Worm (Caenorhabditis elegans) whole organism, L1 larva: ENCODE measurements around the gene F07B10.7.

ENCODE experiments used
- C34B4.2 ChIP-seq: sonication (generic microtip); optimal IDR thresholded peaks from 2 replicates; lab custom pipeline; 2017; ENCODE audit warnings: mild to moderate bottlenecking, missing genetic modification characterization, missing compliant biosample characterization
- F16B12.6 ChIP-seq: fragments of 150-350 bp; optimal IDR thresholded peaks from 2 replicates; lab custom pipeline; 2014; ENCODE audit warnings: missing biosample characterization, missing genetic modification characterization
- ama-1 ChIP-seq: fragments of 150-350 bp; optimal IDR thresholded peaks from 2 replicates; lab custom pipeline; 2014
- ceh-63 ChIP-seq: fragments of 200-800 bp; sonication (Bioruptor generic); optimal IDR thresholded peaks from 2 replicates; lab custom pipeline; 2018; ENCODE audit warnings: mild to moderate bottlenecking, missing genetic modification characterization, missing compliant biosample characterization
- ceh-8 ChIP-seq: fragments of 200-800 bp; sonication (Bioruptor generic); optimal IDR thresholded peaks from 2 replicates; lab custom pipeline; 2018; ENCODE audit warnings: mild to moderate bottlenecking, missing genetic modification characterization, moderate library complexity, missing compliant biosample characterization
- ceh-82 ChIP-seq, 3 experiments: fragments of 150-350 bp in 1 of 3; sonication (generic microtip) in 2 of 3; optimal IDR thresholded peaks; 2 replicates each; lab custom pipeline; 2014 to 2017; ENCODE audit warnings: missing biosample characterization in 3 of 3, missing genetic modification characterization in 3 of 3
- ceh-88 ChIP-seq: fragments of 200-800 bp; sonication (Bioruptor generic); IDR thresholded peaks from 2 replicates; pipeline ENCODE4 v1.3.6; 2022; ENCODE audit warnings: missing genetic modification characterization, missing compliant biosample characterization
- ceh-90 ChIP-seq: sonication (generic microtip); optimal IDR thresholded peaks from 2 replicates; lab custom pipeline; 2016; ENCODE audit warnings: missing genetic modification characterization, missing compliant biosample characterization
- ces-1 ChIP-seq: fragments of 150-350 bp; optimal IDR thresholded peaks from 2 replicates; lab custom pipeline; 2014; ENCODE audit warnings: missing biosample characterization, missing genetic modification reagents, missing genetic modification characterization
- dpl-1 ChIP-seq, 3 experiments: fragments of 150-350 bp in 2 of 3; sonication (generic microtip) in 1 of 3; optimal IDR thresholded peaks; 2 replicates each; lab custom pipeline; 2014 to 2017; ENCODE audit warnings: missing biosample characterization in 3 of 3, missing genetic modification characterization in 3 of 3, missing genetic modification reagents in 3 of 3
- dsc-1 ChIP-seq: sonication (generic microtip); optimal IDR thresholded peaks from 2 replicates; lab custom pipeline; 2016; ENCODE audit warnings: mild to moderate bottlenecking, missing genetic modification characterization, missing compliant biosample characterization
- efl-1 ChIP-seq, 4 experiments: fragments of 150-350 bp; optimal IDR thresholded peaks in 3 of 4; peaks in 1 of 4; 1 replicate in 1 of 4; 2 replicates in 3 of 4; lab custom pipeline; 2014; ENCODE audit warnings: missing biosample characterization in 2 of 4, missing genetic modification characterization in 2 of 4, missing genetic modification reagents in 2 of 4
- efl-3 ChIP-seq: fragments of 200-800 bp; sonication (Bioruptor generic); optimal IDR thresholded peaks from 2 replicates; lab custom pipeline; 2018; ENCODE audit warnings: mild to moderate bottlenecking, missing genetic modification characterization, missing compliant biosample characterization
- egl-13 ChIP-seq: sonication (generic microtip); optimal IDR thresholded peaks from 2 replicates; lab custom pipeline; 2016; ENCODE audit warnings: missing genotype, missing genetic modification reagents, missing genetic modification characterization, missing compliant biosample characterization
- elt-2 ChIP-seq: sonication (generic microtip); optimal IDR thresholded peaks from 2 replicates; lab custom pipeline; 2016; ENCODE audit warnings: missing genetic modification characterization, mild to moderate bottlenecking, inconsistent platforms, missing compliant biosample characterization, missing genetic modification reagents
- elt-3 ChIP-seq, 6 experiments: fragments of 150-350 bp in 1 of 6; sonication (generic microtip); optimal IDR thresholded peaks; 2 replicates each; lab custom pipeline; 2017 to 2018; ENCODE audit warnings: missing biosample characterization in 6 of 6, missing genetic modification characterization in 6 of 6, inconsistent platforms in 1 of 6
- fkh-4 ChIP-seq: sonication (generic microtip); optimal IDR thresholded peaks from 2 replicates; lab custom pipeline; 2016; ENCODE audit warnings: missing compliant biosample characterization, missing genetic modification characterization, borderline replicate concordance
- fkh-8 ChIP-seq: sonication (generic microtip); optimal IDR thresholded peaks from 2 replicates; lab custom pipeline; 2016; ENCODE audit warnings: mild to moderate bottlenecking, missing genetic modification characterization, missing compliant biosample characterization
- fos-1 ChIP-seq: fragments of 150-350 bp; optimal IDR thresholded peaks from 2 replicates; lab custom pipeline; 2014; ENCODE audit warnings: missing biosample characterization, missing genetic modification characterization
- hlh-4 ChIP-seq: sonication (generic microtip); optimal IDR thresholded peaks from 2 replicates; lab custom pipeline; 2016; ENCODE audit warnings: mild to moderate bottlenecking, missing genetic modification characterization, missing compliant biosample characterization
- hpl-2 ChIP-seq: fragments of 150-350 bp; optimal IDR thresholded peaks from 2 replicates; lab custom pipeline; 2014; ENCODE audit warnings: missing biosample characterization, missing genetic modification reagents, missing genetic modification characterization
- lin-14 ChIP-seq: fragments of 200-800 bp; sonication (Bioruptor generic); optimal IDR thresholded peaks from 2 replicates; lab custom pipeline; 2018; ENCODE audit warnings: mild to moderate bottlenecking, missing genetic modification characterization, moderate library complexity, missing compliant biosample characterization
- lin-39 ChIP-seq: fragments of 150-350 bp; optimal IDR thresholded peaks from 2 replicates; lab custom pipeline; 2014; ENCODE audit warnings: missing biosample characterization, missing genetic modification reagents, missing genetic modification characterization
- mdl-1 ChIP-seq, 2 experiments: fragments of 150-350 bp; optimal IDR thresholded peaks; 2 replicates each; lab custom pipeline; 2014 to 2017; ENCODE audit warnings: missing biosample characterization in 2 of 2, missing genetic modification characterization in 2 of 2, inconsistent platforms in 1 of 2
- nhr-19 ChIP-seq: fragments of 200-800 bp; sonication (Bioruptor generic); conservative IDR thresholded peaks from 2 replicates; pipeline ENCODE4 v1.3.6; 2022; ENCODE audit warnings: missing genetic modification characterization, missing compliant biosample characterization
- nhr-20 ChIP-seq: sonication (generic microtip); optimal IDR thresholded peaks from 2 replicates; lab custom pipeline; 2016; ENCODE audit warnings: mild to moderate bottlenecking, missing genetic modification characterization, missing compliant biosample characterization
- nhr-237 ChIP-seq: fragments of 150-350 bp; optimal IDR thresholded peaks from 2 replicates; lab custom pipeline; 2014; ENCODE audit warnings: missing biosample characterization, missing genetic modification characterization
- nhr-47 ChIP-seq: sonication (generic microtip); optimal IDR thresholded peaks from 2 replicates; lab custom pipeline; 2016; ENCODE audit warnings: mild to moderate bottlenecking, missing genetic modification characterization, moderate library complexity, missing compliant biosample characterization
- nhr-71 ChIP-seq: sonication (generic microtip); optimal IDR thresholded peaks from 2 replicates; lab custom pipeline; 2016; ENCODE audit warnings: mild to moderate bottlenecking, missing genetic modification characterization, moderate library complexity, missing compliant biosample characterization
- nhr-84 ChIP-seq: sonication (generic microtip); optimal IDR thresholded peaks from 2 replicates; lab custom pipeline; 2017; ENCODE audit warnings: missing biosample characterization, missing genetic modification characterization
- nhr-85 ChIP-seq: sonication (generic microtip); peaks from one replicate; lab custom pipeline; 2016; ENCODE audit warnings: missing genetic modification characterization, inconsistent platforms, missing compliant biosample characterization
- nhr-90 ChIP-seq: sonication (generic microtip); optimal IDR thresholded peaks from 2 replicates; lab custom pipeline; 2016; ENCODE audit warnings: mild to moderate bottlenecking, missing genetic modification characterization, missing compliant biosample characterization; ENCODE audit not compliant: poor library complexity
- pag-3 ChIP-seq: sonication (generic microtip); optimal IDR thresholded peaks from 2 replicates; lab custom pipeline; 2017; ENCODE audit warnings: missing genetic modification characterization, mild to moderate bottlenecking, missing compliant biosample characterization, antibody characterized with exemption, borderline replicate concordance; ENCODE audit not compliant: insufficient read depth
- rnt-1 ChIP-seq: sonication (generic microtip); optimal IDR thresholded peaks from 2 replicates; lab custom pipeline; 2016; ENCODE audit warnings: mild to moderate bottlenecking, missing genetic modification characterization, moderate library complexity, missing compliant biosample characterization
- snpc-4 ChIP-seq: fragments of 150-350 bp; optimal IDR thresholded peaks from 2 replicates; lab custom pipeline; 2014; ENCODE audit warnings: missing biosample characterization, missing genetic modification characterization
- snu-23 ChIP-seq: sonication (generic microtip); optimal IDR thresholded peaks from 2 replicates; lab custom pipeline; 2016; ENCODE audit warnings: missing genetic modification characterization, missing compliant biosample characterization
- sox-4 ChIP-seq: sonication (generic microtip); optimal IDR thresholded peaks from 2 replicates; lab custom pipeline; 2016; ENCODE audit warnings: missing genetic modification characterization, missing compliant biosample characterization
- sup-37 ChIP-seq: fragments of 200-800 bp; sonication (Bioruptor generic); optimal IDR thresholded peaks from 2 replicates; lab custom pipeline; 2018; ENCODE audit warnings: mild to moderate bottlenecking, missing genetic modification characterization, missing compliant biosample characterization
- swsn-7 ChIP-seq: sonication (generic microtip); optimal IDR thresholded peaks from 2 replicates; lab custom pipeline; 2016; ENCODE audit warnings: missing genetic modification characterization, missing compliant biosample characterization
- tlp-1 ChIP-seq: fragments of 150-350 bp; optimal IDR thresholded peaks from 2 replicates; lab custom pipeline; 2014; ENCODE audit warnings: missing biosample characterization, missing genetic modification characterization
- unc-130 ChIP-seq: fragments of 150-350 bp; optimal IDR thresholded peaks from 2 replicates; lab custom pipeline; 2017; ENCODE audit warnings: missing biosample characterization, missing genetic modification characterization, inconsistent platforms
- unc-30 ChIP-seq: sonication (generic microtip); optimal IDR thresholded peaks from 2 replicates; lab custom pipeline; 2017; ENCODE audit warnings: missing biosample characterization, missing genetic modification characterization
- unc-62 ChIP-seq: fragments of 150-350 bp; optimal IDR thresholded peaks from 2 replicates; lab custom pipeline; 2014; ENCODE audit warnings: missing biosample characterization, missing genetic modification reagents, missing genetic modification characterization
- unc-98 ChIP-seq: fragments of 200-800 bp; sonication (Bioruptor generic); IDR thresholded peaks from 2 replicates; pipeline ENCODE4 v1.3.6; 2022; ENCODE audit warnings: missing genetic modification characterization, missing compliant biosample characterization
- xbp-1 ChIP-seq: sonication (generic microtip); optimal IDR thresholded peaks from 2 replicates; lab custom pipeline; 2016; ENCODE audit warnings: missing genetic modification characterization, missing compliant biosample characterization
- zag-1 ChIP-seq: fragments of 150-350 bp; optimal IDR thresholded peaks from 2 replicates; lab custom pipeline; 2014; ENCODE audit warnings: missing biosample characterization, missing genetic modification characterization
- zip-4 ChIP-seq: fragments of 200-800 bp; sonication (Bioruptor generic); optimal IDR thresholded peaks from 2 replicates; lab custom pipeline; 2018; ENCODE audit warnings: mild to moderate bottlenecking, missing genetic modification characterization, moderate library complexity, missing compliant biosample characterization

F07B10.7 gene

DNA sequence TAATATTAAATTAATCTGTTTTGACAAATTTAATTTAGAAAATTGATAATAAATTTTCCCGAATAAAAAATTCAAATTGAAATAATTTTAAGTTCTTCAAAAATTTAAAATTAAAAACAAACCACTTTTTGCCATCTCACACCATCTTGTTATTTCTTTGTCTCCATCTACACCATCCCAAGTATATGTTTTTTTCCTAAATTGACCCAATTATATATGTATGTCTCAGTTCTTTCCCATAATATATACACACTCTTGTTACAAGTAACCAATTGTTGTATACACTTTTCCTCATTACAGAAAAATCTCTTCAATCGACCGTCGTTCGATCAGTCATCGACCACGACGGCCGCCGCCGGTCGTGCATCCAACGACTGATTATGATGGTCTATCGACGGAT, 21.8 kb upstream of the F07B10.7 start, which contains the start of gene gly-20:
gly-20 (plus strand) TSS at position 301 of the 400 bp plus-strand sequence.
- TF ChIP-seq nhr-84, result no peak
- TF ChIP-seq zag-1 (tag; lab: Kevin White, UChicago), result no peak
- no peak for TF ChIP-seq ama-1 (lab: Kevin White, UChicago)
- TF ChIP-seq unc-62, result no peak
- TF ChIP-seq elt-3 (tag; optimal IDR thresholded peaks at IDR 0.05; lab: Kevin White, UChicago), result no peak
- TF ChIP-seq efl-3 (GFP tag; lab: Kevin White, UChicago), result no peak
- no peak for TF ChIP-seq nhr-90
- no peak for TF ChIP-seq swsn-7 (tag; lab: Kevin White, UChicago)
- TF ChIP-seq hlh-4 (tag; lab: Kevin White, UChicago), result no peak
- TF ChIP-seq snpc-4, result no peak
- TF ChIP-seq egl-13 (tag; lab: Kevin White, UChicago), result no peak
- TF ChIP-seq nhr-47, result no peak
- TF ChIP-seq hpl-2 (GFP tag; lab: Kevin White, UChicago), result no peak
- no peak for TF ChIP-seq sox-4
- TF ChIP-seq ceh-90 (tag; lab: Kevin White, UChicago), result no peak
- TF ChIP-seq tlp-1 (tag; lab: Kevin White, UChicago), result no peak
- no peak for TF ChIP-seq rnt-1 (tag; lab: Kevin White, UChicago)
- TF ChIP-seq dsc-1 (tag; lab: Kevin White, UChicago), result no peak
- TF ChIP-seq ceh-63 (GFP tag; lab: Kevin White, UChicago), result no peak

DNA sequence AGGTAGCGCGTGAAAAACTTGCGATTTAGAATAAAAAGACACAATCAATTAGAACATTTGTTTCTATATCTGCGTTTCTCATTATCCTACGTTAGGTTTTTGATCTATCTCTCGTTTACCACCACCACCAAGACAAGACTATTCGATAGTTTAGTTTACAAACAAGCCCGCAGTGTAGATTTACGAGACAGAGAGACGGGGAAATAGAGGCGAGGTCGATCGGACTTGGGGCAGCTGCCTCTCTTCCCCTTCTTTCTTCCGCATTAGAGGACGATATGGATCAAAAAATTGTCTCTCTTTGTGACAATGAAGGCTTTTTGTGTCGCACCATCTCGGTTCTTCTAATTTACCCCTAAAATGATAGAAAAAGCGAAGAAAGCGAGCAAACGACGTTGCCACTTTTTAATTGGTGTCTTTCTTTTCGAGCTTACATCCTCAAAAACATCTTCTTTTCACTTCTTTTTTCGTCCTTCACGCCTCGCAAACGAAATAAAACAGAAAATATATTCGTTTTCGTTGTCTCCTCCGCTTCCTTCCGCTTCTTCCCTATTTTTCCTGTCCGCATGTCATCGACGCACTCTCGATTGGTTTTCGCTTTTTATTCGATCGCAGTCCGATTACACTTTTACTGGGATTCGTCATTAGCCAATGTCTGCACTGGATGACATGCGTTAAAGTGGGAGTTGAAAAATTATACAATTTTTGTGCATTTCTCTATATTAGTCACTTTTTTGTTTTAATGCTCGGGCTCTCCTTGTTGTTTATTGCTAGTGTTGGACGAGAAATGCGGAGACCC, 21.1 kb upstream of the F07B10.7 start:
- TF ChIP-seq unc-30 (tag; lab: Kevin White, UChicago) (no peak), lin-39 (tag; lab: Kevin White, UChicago) (no peak), mdl-1 (tag; optimal IDR thresholded peaks at IDR 0.05; lab: Kevin White, UChicago) (no peak), zag-1 (tag; lab: Kevin White, UChicago) (no peak), ceh-63 (GFP tag; lab: Kevin White, UChicago) (no peak), nhr-47 (no peak), C34B4.2 (tag; lab: Kevin White, UChicago) (no peak), swsn-7 (tag; lab: Kevin White, UChicago) (no peak), xbp-1 (tag; lab: Kevin White, UChicago) (no peak), nhr-237 (no peak), ceh-88 (GFP tag; lab: Robert Waterston, UW) (no peak), fkh-8 (no peak), fkh-4 (tag; lab: Kevin White, UChicago) (no peak), nhr-19 (GFP tag; lab: Robert Waterston, UW) (no peak), egl-13 (tag; lab: Kevin White, UChicago) (no peak), ama-1 (lab: Kevin White, UChicago) (no peak), lin-14 (GFP tag; lab: Kevin White, UChicago) (peak; percentile 78), sox-4 (no peak), fos-1 (tag; lab: Kevin White, UChicago) (no peak), elt-2 (no peak), nhr-85 (tag; lab: Kevin White, UChicago) (peak; percentile 37), ceh-8 (GFP tag; lab: Kevin White, UChicago) (no peak), unc-98 (GFP tag; lab: Robert Waterston, UW) (no peak), hpl-2 (GFP tag; lab: Kevin White, UChicago) (no peak), dpl-1 (GFP tag; optimal IDR thresholded peaks at IDR 0.05; lab: Kevin White, UChicago) (peak in 1 of 3 experiments; percentile 9), F16B12.6 (tag; lab: Kevin White, UChicago) (no peak), efl-3 (GFP tag; lab: Kevin White, UChicago) (no peak), snu-23 (GFP tag; lab: Kevin White, UChicago) (peak; percentile 46), ceh-82 (tag; optimal IDR thresholded peaks at IDR 0.05; lab: Kevin White, UChicago) (peak in 1 of 3 experiments; percentile 8), efl-1 (optimal IDR thresholded peaks at IDR 0.05; lab: Kevin White, UChicago) (peak; percentile 3 to 19), efl-1 (GFP tag; optimal IDR thresholded peaks at IDR 0.05 in 1 of 2; lab: Kevin White, UChicago) (no peak), dsc-1 (tag; lab: Kevin White, UChicago) (no peak), ces-1 (GFP tag; lab: Kevin White, UChicago) (no peak), ceh-90 (tag; lab: Kevin White, UChicago) (no peak), rnt-1 (tag; lab: Kevin White, UChicago) (peak; percentile 16), unc-130 (tag; lab: Kevin White, UChicago) (peak; percentile 5), nhr-20 (tag; lab: Kevin White, UChicago) (peak; percentile 62), pag-3 (no peak), nhr-71 (tag; lab: Kevin White, UChicago) (no peak), zip-4 (GFP tag; lab: Kevin White, UChicago) (no peak), sup-37 (no peak)
